Worm (Caenorhabditis elegans) whole organism, L2 larva: ENCODE results near the gene T11F9.22.

Source experiments
- C34F6.9 ChIP-seq: fragments of 150-350 bp; optimal IDR thresholded peaks from 2 replicates; lab custom pipeline; 2014; ENCODE audit warnings: missing biosample characterization, missing genetic modification characterization
- R02D3.7 ChIP-seq: fragments of 150-350 bp; optimal IDR thresholded peaks from 2 replicates; lab custom pipeline; 2014; ENCODE audit warnings: missing biosample characterization, missing genetic modification characterization
- ZK546.5 ChIP-seq: sonication (generic microtip); optimal IDR thresholded peaks from 2 replicates; lab custom pipeline; 2017; ENCODE audit warnings: missing biosample characterization, missing genetic modification characterization
- alr-1 ChIP-seq: fragments of 150-350 bp; optimal IDR thresholded peaks from 2 replicates; lab custom pipeline; 2014; ENCODE audit warnings: missing biosample characterization, missing genetic modification characterization
- aly-2 ChIP-seq: fragments of 150-350 bp; optimal IDR thresholded peaks from 2 replicates; lab custom pipeline; 2014; ENCODE audit warnings: missing biosample characterization, missing genetic modification characterization
- ceh-16 ChIP-seq: fragments of 150-350 bp; optimal IDR thresholded peaks from 2 replicates; lab custom pipeline; 2014; ENCODE audit warnings: missing biosample characterization, missing genetic modification characterization
- ceh-82 ChIP-seq: fragments of 150-350 bp; optimal IDR thresholded peaks from 2 replicates; lab custom pipeline; 2014; ENCODE audit warnings: missing biosample characterization, missing genetic modification characterization
- crh-2 ChIP-seq: sonication (generic microtip); optimal IDR thresholded peaks from 2 replicates; lab custom pipeline; 2017; ENCODE audit warnings: missing biosample characterization, missing genetic modification characterization
- dmd-4 ChIP-seq: sonication (generic microtip); optimal IDR thresholded peaks from 2 replicates; lab custom pipeline; 2017; ENCODE audit warnings: missing biosample characterization, missing genetic modification characterization
- egl-27 ChIP-seq: sonication (generic microtip); optimal IDR thresholded peaks from 3 replicates; lab custom pipeline; 2017; ENCODE audit warnings: missing biosample characterization, missing genetic modification reagents, missing genetic modification characterization
- elt-1 ChIP-seq: fragments of 150-350 bp; optimal IDR thresholded peaks from 2 replicates; lab custom pipeline; 2014; ENCODE audit warnings: missing biosample characterization, missing genetic modification characterization
- elt-3 ChIP-seq: sonication (generic microtip); optimal IDR thresholded peaks from 2 replicates; lab custom pipeline; 2017; ENCODE audit warnings: missing biosample characterization, missing genetic modification characterization
- fos-1 ChIP-seq: fragments of 150-350 bp; optimal IDR thresholded peaks from 2 replicates; lab custom pipeline; 2014; ENCODE audit warnings: missing biosample characterization, missing genetic modification characterization
- gmeb-1 ChIP-seq: fragments of 150-350 bp; optimal IDR thresholded peaks from 2 replicates; lab custom pipeline; 2014; ENCODE audit warnings: missing biosample characterization, missing genetic modification characterization
- lin-13 ChIP-seq: fragments of 150-350 bp; optimal IDR thresholded peaks from 2 replicates; lab custom pipeline; 2014; ENCODE audit warnings: missing biosample characterization, missing genetic modification reagents, missing genetic modification characterization
- lin-39 ChIP-seq: fragments of 150-350 bp; optimal IDR thresholded peaks from 2 replicates; lab custom pipeline; 2014; ENCODE audit warnings: missing biosample characterization, missing genetic modification reagents, missing genetic modification characterization
- lsy-2 ChIP-seq, 2 experiments: fragments of 150-350 bp in 1 of 2; sonication (generic microtip) in 1 of 2; optimal IDR thresholded peaks; 2 replicates each; lab custom pipeline; 2014 to 2017; ENCODE audit warnings: missing biosample characterization in 2 of 2, missing genetic modification characterization in 2 of 2
- mab-5 ChIP-seq: fragments of 150-350 bp; optimal IDR thresholded peaks from 2 replicates; lab custom pipeline; 2014; ENCODE audit warnings: missing biosample characterization, missing genetic modification characterization
- mdl-1 ChIP-seq, 2 experiments: fragments of 150-350 bp in 1 of 2; sonication (generic microtip) in 1 of 2; optimal IDR thresholded peaks; 2 replicates each; lab custom pipeline; 2017; ENCODE audit warnings: missing biosample characterization in 2 of 2, missing genetic modification characterization in 2 of 2
- nhr-10 ChIP-seq: sonication (generic microtip); optimal IDR thresholded peaks from 2 replicates; lab custom pipeline; 2017; ENCODE audit warnings: missing biosample characterization, missing genetic modification characterization
- nhr-12 ChIP-seq: fragments of 150-350 bp; optimal IDR thresholded peaks from 2 replicates; lab custom pipeline; 2014; ENCODE audit warnings: missing biosample characterization, missing genetic modification characterization
- nhr-23 ChIP-seq: fragments of 150-350 bp; optimal IDR thresholded peaks from 2 replicates; lab custom pipeline; 2014; ENCODE audit warnings: missing biosample characterization, missing genetic modification reagents, missing genetic modification characterization
- nhr-237 ChIP-seq: fragments of 150-350 bp; optimal IDR thresholded peaks from 2 replicates; lab custom pipeline; 2014; ENCODE audit warnings: missing biosample characterization, missing genetic modification characterization
- nhr-77 ChIP-seq: fragments of 150-350 bp; optimal IDR thresholded peaks from 2 replicates; lab custom pipeline; 2014; ENCODE audit warnings: missing biosample characterization, missing genetic modification characterization
- sem-4 ChIP-seq: fragments of 150-350 bp; optimal IDR thresholded peaks from 2 replicates; lab custom pipeline; 2014; ENCODE audit warnings: missing biosample characterization, missing genetic modification reagents, missing genetic modification characterization
- sma-9 ChIP-seq, 2 experiments: fragments of 150-350 bp in 1 of 2; sonication (generic microtip) in 1 of 2; optimal IDR thresholded peaks; 2 replicates each; lab custom pipeline; 2014 to 2016; ENCODE audit warnings: missing genetic modification characterization in 2 of 2, mild to moderate bottlenecking in 1 of 2, missing biosample characterization in 1 of 2, missing compliant biosample characterization in 1 of 2, missing genetic modification reagents in 1 of 2, moderate library complexity in 1 of 2
- unc-39 ChIP-seq: fragments of 150-350 bp; optimal IDR thresholded peaks from 2 replicates; lab custom pipeline; 2014; ENCODE audit warnings: missing biosample characterization, missing genetic modification characterization
- unc-55 ChIP-seq: fragments of 150-350 bp; sonication (generic microtip); optimal IDR thresholded peaks from 3 replicates; lab custom pipeline; 2014; ENCODE audit warnings: missing biosample characterization, missing genetic modification reagents, missing genetic modification characterization
- unc-62 ChIP-seq: fragments of 150-350 bp; optimal IDR thresholded peaks from 2 replicates; lab custom pipeline; 2014; ENCODE audit warnings: missing biosample characterization, missing genetic modification reagents, missing genetic modification characterization
- zag-1 ChIP-seq: fragments of 150-350 bp; optimal IDR thresholded peaks from 2 replicates; lab custom pipeline; 2014; ENCODE audit warnings: missing biosample characterization, missing genetic modification characterization
- ztf-1 ChIP-seq: fragments of 200-800 bp; sonication (Bioruptor generic); conservative IDR thresholded peaks from 2 replicates; pipeline ENCODE4 v1.3.6; 2022; ENCODE audit warnings: missing genetic modification characterization, missing compliant biosample characterization
- ztf-11 ChIP-seq: sonication (generic microtip); optimal IDR thresholded peaks from 2 replicates; lab custom pipeline; 2017; ENCODE audit warnings: missing biosample characterization, missing genetic modification characterization
- ztf-4 ChIP-seq: fragments of 150-350 bp; optimal IDR thresholded peaks from 2 replicates; lab custom pipeline; 2014; ENCODE audit warnings: missing biosample characterization, missing genetic modification characterization

Gene T11F9.22

DNA sequence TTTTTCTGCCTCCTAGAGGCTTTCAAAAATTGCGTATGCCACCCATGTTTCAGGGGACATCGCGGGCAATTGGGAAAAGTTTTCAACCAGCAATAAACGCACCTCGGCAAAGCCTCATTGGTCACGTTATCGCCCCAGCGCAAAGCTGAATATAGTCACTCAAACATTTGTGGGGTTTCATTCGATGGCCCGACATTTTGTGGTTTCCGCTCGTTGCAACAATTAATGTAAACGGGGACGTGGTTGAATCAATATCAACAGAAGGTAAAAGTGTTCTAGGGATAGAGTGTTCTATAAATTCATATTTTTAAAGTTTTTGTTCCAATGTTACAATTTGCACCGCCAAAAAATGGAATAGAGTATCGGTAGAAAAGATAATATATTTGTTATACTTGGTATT is 8.8 kb downstream of the T11F9.22 start:
- TF ChIP-seq unc-39 (tag; lab: Kevin White, UChicago) = no peak
- no peak for TF ChIP-seq dmd-4
- TF ChIP-seq lin-39 (tag; lab: Kevin White, UChicago) = no peak
- TF ChIP-seq C34F6.9 (tag; lab: Kevin White, UChicago) = no peak
- no peak for TF ChIP-seq sem-4 (tag; lab: Kevin White, UChicago)
- no peak for TF ChIP-seq R02D3.7 (tag; lab: Kevin White, UChicago)
- TF ChIP-seq nhr-12 = no peak
- TF ChIP-seq nhr-77 = no peak
- TF ChIP-seq mab-5 = no peak
- no peak for TF ChIP-seq ZK546.5
- no peak for TF ChIP-seq nhr-23 (tag; lab: Kevin White, UChicago)
- TF ChIP-seq nhr-237 (tag; lab: Kevin White, UChicago) = no peak
- no peak for TF ChIP-seq gmeb-1 (tag; lab: Kevin White, UChicago)
- no peak for TF ChIP-seq mdl-1 (tag; optimal IDR thresholded peaks at IDR 0.05; lab: Kevin White, UChicago)

DNA sequence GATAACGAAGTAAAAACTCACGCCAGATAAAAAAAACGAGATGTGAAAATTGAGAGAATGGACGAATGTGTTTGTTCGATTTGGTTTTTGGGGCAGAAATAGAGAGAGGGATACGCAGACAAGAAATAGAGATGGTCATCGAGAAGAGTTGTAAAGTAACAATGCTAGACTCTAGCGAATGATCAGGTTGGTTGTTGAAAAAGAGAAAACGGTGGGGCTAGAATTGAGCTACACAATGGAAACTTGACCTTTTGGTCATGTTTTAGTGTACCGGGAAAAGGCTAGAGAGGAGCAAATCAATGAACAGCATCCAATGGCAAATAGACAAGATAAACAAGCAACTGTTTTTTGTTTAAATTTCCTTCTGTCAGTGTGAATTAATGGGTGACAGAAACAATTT is 10.9 kb downstream of the T11F9.22 start, which contains the start of gene dhs-19:
TSS of gene dhs-19 (minus strand) at position 101 of the 400 bp plus-strand sequence.
- TF ChIP-seq sma-9 (GFP tag; optimal IDR thresholded peaks at IDR 0.05; lab: Kevin White, UChicago) (no peak), sma-9 (tag; optimal IDR thresholded peaks at IDR 0.05; lab: Kevin White, UChicago) (no peak), elt-1 (tag; lab: Kevin White, UChicago) (no peak), lsy-2 (tag; optimal IDR thresholded peaks at IDR 0.05; lab: Kevin White, UChicago) (no peak), elt-3 (no peak), ceh-82 (tag; lab: Kevin White, UChicago) (no peak), aly-2 (tag; lab: Kevin White, UChicago) (no peak), fos-1 (tag; lab: Kevin White, UChicago) (no peak)

DNA sequence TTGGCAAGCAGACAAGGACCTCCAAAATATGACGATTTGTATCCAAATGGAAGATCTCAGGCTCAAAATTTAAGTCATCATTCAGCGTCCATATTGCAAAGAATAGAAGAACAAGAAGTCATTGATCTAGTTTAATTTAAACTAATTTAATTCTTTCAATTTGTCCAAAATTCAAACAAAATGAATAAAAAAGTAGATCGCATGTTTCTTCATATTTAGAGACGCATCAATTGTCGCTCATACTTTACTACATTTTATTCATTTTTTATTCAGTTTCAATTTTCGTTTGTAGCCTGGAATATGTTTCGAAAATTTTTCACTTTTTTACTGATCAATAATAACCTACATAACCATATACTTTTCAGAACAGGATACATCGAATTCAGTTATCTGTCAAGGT is 12.9 kb downstream of the T11F9.22 start, which contains the start of gene T11F9.21:
TSS of gene T11F9.21 (plus strand) at position 301 of the 400 bp plus-strand sequence.
- TF ChIP-seq elt-3 (no peak), fos-1 (tag; lab: Kevin White, UChicago) (no peak), nhr-237 (tag; lab: Kevin White, UChicago) (no peak), aly-2 (tag; lab: Kevin White, UChicago) (no peak), R02D3.7 (tag; lab: Kevin White, UChicago) (no peak), nhr-10 (no peak), mdl-1 (tag; optimal IDR thresholded peaks at IDR 0.05; lab: Kevin White, UChicago) (no peak), unc-55 (GFP tag; lab: Kevin White, UChicago) (no peak), ztf-11 (tag; lab: Kevin White, UChicago) (no peak), unc-39 (tag; lab: Kevin White, UChicago) (no peak), nhr-12 (no peak)
- TF ChIP-seq, all 48 proteins: peak for 0

DNA sequence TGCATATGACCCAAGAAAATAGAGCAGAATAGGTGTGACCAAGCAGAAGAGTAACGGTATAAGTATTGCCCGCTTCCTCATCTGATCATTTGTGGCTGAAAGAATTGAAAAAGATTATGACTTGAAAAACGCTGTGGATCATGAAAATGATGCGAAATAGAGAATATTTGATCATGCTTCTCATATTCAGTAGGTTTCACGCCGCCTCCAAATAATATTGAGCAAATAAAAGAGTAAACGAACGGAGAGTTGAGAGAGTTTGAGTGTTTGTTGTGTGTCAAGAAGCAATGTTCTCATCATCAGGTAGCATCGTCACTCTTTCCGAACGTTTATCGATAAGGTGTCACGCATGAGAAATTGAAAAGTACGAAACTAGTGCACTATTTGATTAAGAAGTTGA is 16.8 kb downstream of the T11F9.22 start, which contains the start of gene htrl-1:
TSS of gene htrl-1 (minus strand) at position 101 of the 400 bp plus-strand sequence.
- TF ChIP-seq lsy-2 (tag; optimal IDR thresholded peaks at IDR 0.05; lab: Kevin White, UChicago) (no peak), unc-55 (GFP tag; lab: Kevin White, UChicago) (no peak), ztf-1 (GFP tag; lab: Robert Waterston, UW) (no peak), ceh-16 (tag; lab: Kevin White, UChicago) (no peak), alr-1 (no peak), ztf-4 (tag; lab: Kevin White, UChicago) (no peak), nhr-77 (no peak), crh-2 (tag; lab: Kevin White, UChicago) (no peak), egl-27 (tag; lab: Kevin White, UChicago) (no peak), lin-13 (GFP tag; lab: Kevin White, UChicago) (no peak), gmeb-1 (tag; lab: Kevin White, UChicago) (no peak), unc-62 (GFP tag; lab: Kevin White, UChicago) (no peak), zag-1 (tag; lab: Kevin White, UChicago) (no peak), dmd-4 (no peak), sem-4 (tag; lab: Kevin White, UChicago) (no peak)

DNA sequence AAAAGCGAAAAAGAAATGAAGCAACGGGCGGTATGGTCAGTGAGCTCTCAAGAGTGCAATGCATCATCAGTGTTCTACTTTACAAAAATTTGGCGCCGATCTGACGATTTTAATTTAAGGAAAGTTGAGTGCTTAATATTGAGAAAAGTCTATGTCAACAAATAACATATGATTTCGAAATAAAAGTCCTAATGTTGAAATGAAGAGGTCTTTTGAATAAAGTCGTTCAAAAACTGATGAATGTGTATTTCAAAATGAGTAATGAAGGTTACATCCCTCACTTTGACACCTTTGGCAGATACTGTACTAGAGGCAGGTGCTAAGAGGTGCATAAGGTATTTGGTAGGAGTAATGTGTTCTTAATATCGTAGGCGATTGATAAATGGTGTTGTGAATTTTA is 18.0 kb downstream of the T11F9.22 start:
- TF ChIP-seq zag-1 (tag; lab: Kevin White, UChicago) (no peak), nhr-12 (no peak), ztf-4 (tag; lab: Kevin White, UChicago) (no peak)
